Worm (Caenorhabditis elegans) whole organism, mixed stage, embryonic: ENCODE measurements around the gene srb-18.
A peak's percentile ranks its signal among the peaks of the same experiment; 100 is the strongest.

Source experiments
- M03D4.4 ChIP-seq: sonication (generic microtip); optimal IDR thresholded peaks from 2 replicates; lab custom pipeline; 2017; ENCODE audit warnings: mild to moderate bottlenecking, missing genetic modification characterization, missing compliant biosample characterization
- bed-3 ChIP-seq: fragments of 200-800 bp; sonication (Bioruptor generic); optimal IDR thresholded peaks from 3 replicates; lab custom pipeline; 2018; ENCODE audit warnings: mild to moderate bottlenecking, missing genetic modification characterization, moderate library complexity, missing compliant biosample characterization
- blmp-1 ChIP-seq: fragments of 150-350 bp; optimal IDR thresholded peaks from 2 replicates; lab custom pipeline; 2014; ENCODE audit warnings: missing biosample characterization, missing genetic modification characterization
- ceh-39 ChIP-seq: fragments of 150-350 bp; optimal IDR thresholded peaks from 2 replicates; lab custom pipeline; 2014; ENCODE audit warnings: missing biosample characterization, missing genetic modification characterization
- ceh-43 ChIP-seq: fragments of 200-800 bp; sonication (Bioruptor generic); optimal IDR thresholded peaks from 2 replicates; lab custom pipeline; 2018; ENCODE audit warnings: mild to moderate bottlenecking, missing genetic modification characterization, moderate library complexity, missing compliant biosample characterization
- ceh-83 ChIP-seq: fragments of 200-800 bp; sonication (Bioruptor generic); optimal IDR thresholded peaks from 2 replicates; lab custom pipeline; 2018; ENCODE audit warnings: mild to moderate bottlenecking, missing genetic modification characterization, missing compliant biosample characterization
- ces-1 ChIP-seq: fragments of 150-350 bp; optimal IDR thresholded peaks from 2 replicates; lab custom pipeline; 2014; ENCODE audit warnings: missing biosample characterization, missing genetic modification reagents, missing genetic modification characterization
- cnd-1 ChIP-seq: fragments of 200-800 bp; sonication (Bioruptor generic); optimal IDR thresholded peaks from 2 replicates; lab custom pipeline; 2018; ENCODE audit warnings: mild to moderate bottlenecking, missing genetic modification characterization, missing compliant biosample characterization
- drap-1 ChIP-seq: fragments of 200-800 bp; sonication (Bioruptor generic); optimal IDR thresholded peaks from 3 replicates; lab custom pipeline; 2018; ENCODE audit warnings: mild to moderate bottlenecking, missing genetic modification characterization, missing compliant biosample characterization
- elt-1 ChIP-seq: sonication (generic microtip); optimal IDR thresholded peaks from 2 replicates; lab custom pipeline; 2017; ENCODE audit warnings: missing genetic modification characterization, mild to moderate bottlenecking, missing compliant biosample characterization, antibody characterized with exemption, moderate library complexity, borderline replicate concordance; ENCODE audit not compliant: insufficient read depth
- elt-3 ChIP-seq: fragments of 150-350 bp; optimal IDR thresholded peaks from 2 replicates; lab custom pipeline; 2014; ENCODE audit warnings: missing biosample characterization, missing genetic modification characterization
- flh-1 ChIP-seq: fragments of 200-800 bp; sonication (Bioruptor generic); optimal IDR thresholded peaks from 2 replicates; lab custom pipeline; 2018; ENCODE audit warnings: mild to moderate bottlenecking, missing genetic modification characterization, moderate library complexity, missing compliant biosample characterization
- ham-2 ChIP-seq: fragments of 200-800 bp; sonication (Bioruptor generic); optimal IDR thresholded peaks from 2 replicates; lab custom pipeline; 2018; ENCODE audit warnings: mild to moderate bottlenecking, missing genetic modification characterization, missing compliant biosample characterization
- hlh-1 ChIP-seq: fragments of 150-350 bp; optimal IDR thresholded peaks from 2 replicates; lab custom pipeline; 2014; ENCODE audit warnings: missing biosample characterization, missing genetic modification reagents, missing genetic modification characterization
- lin-13 ChIP-seq: fragments of 150-350 bp; optimal IDR thresholded peaks from 2 replicates; lab custom pipeline; 2014; ENCODE audit warnings: missing biosample characterization, missing genetic modification characterization
- lin-32 ChIP-seq: fragments of 200-800 bp; sonication (Bioruptor generic); optimal IDR thresholded peaks from 2 replicates; lab custom pipeline; 2018; ENCODE audit warnings: mild to moderate bottlenecking, missing genetic modification characterization, missing compliant biosample characterization
- lsy-2 ChIP-seq: fragments of 150-350 bp; optimal IDR thresholded peaks from 2 replicates; lab custom pipeline; 2014; ENCODE audit warnings: missing biosample characterization, missing genetic modification characterization
- mab-5 ChIP-seq: fragments of 150-350 bp; optimal IDR thresholded peaks from 2 replicates; lab custom pipeline; 2014; ENCODE audit warnings: missing biosample characterization, missing genetic modification characterization
- mep-1 ChIP-seq: fragments of 150-350 bp; optimal IDR thresholded peaks from 2 replicates; lab custom pipeline; 2017; ENCODE audit warnings: missing biosample characterization, missing genetic modification reagents, missing genetic modification characterization, inconsistent platforms
- mls-2 ChIP-seq: sonication (generic microtip); optimal IDR thresholded peaks from 2 replicates; lab custom pipeline; 2016; ENCODE audit warnings: mild to moderate bottlenecking, missing genetic modification characterization, moderate library complexity, missing compliant biosample characterization
- nhr-12 ChIP-seq: fragments of 150-350 bp; optimal IDR thresholded peaks from 2 replicates; lab custom pipeline; 2014; ENCODE audit warnings: missing biosample characterization, missing genetic modification characterization
- nhr-2 ChIP-seq: fragments of 150-350 bp; optimal IDR thresholded peaks from 2 replicates; lab custom pipeline; 2014; ENCODE audit warnings: missing biosample characterization, missing genetic modification characterization
- nhr-237 ChIP-seq: fragments of 150-350 bp; optimal IDR thresholded peaks from 2 replicates; lab custom pipeline; 2014; ENCODE audit warnings: missing biosample characterization, missing genetic modification characterization
- nhr-28 ChIP-seq: fragments of 150-350 bp; optimal IDR thresholded peaks from 2 replicates; lab custom pipeline; 2014; ENCODE audit warnings: missing biosample characterization, missing genetic modification characterization
- nhr-76 ChIP-seq: sonication (generic microtip); optimal IDR thresholded peaks from 2 replicates; lab custom pipeline; 2017; ENCODE audit warnings: missing biosample characterization, missing genetic modification characterization
- pha-4 ChIP-seq: fragments of 150-350 bp; optimal IDR thresholded peaks from 2 replicates; lab custom pipeline; 2018; ENCODE audit warnings: missing biosample characterization, missing genetic modification reagents, missing genetic modification characterization
- sem-2 ChIP-seq: fragments of 200-800 bp; sonication (Bioruptor generic); optimal IDR thresholded peaks from 2 replicates; lab custom pipeline; 2018; ENCODE audit warnings: mild to moderate bottlenecking, missing genetic modification characterization, missing compliant biosample characterization
- snpc-4 ChIP-seq: fragments of 150-350 bp; optimal IDR thresholded peaks from 2 replicates; lab custom pipeline; 2014; ENCODE audit warnings: missing biosample characterization, missing genetic modification characterization
- sptf-1 ChIP-seq: sonication (generic microtip); optimal IDR thresholded peaks from 2 replicates; lab custom pipeline; 2017; ENCODE audit warnings: mild to moderate bottlenecking, missing genetic modification characterization, moderate library complexity, missing compliant biosample characterization
- tbx-8 ChIP-seq: fragments of 200-800 bp; sonication (Bioruptor generic); optimal IDR thresholded peaks from 2 replicates; lab custom pipeline; 2018; ENCODE audit warnings: mild to moderate bottlenecking, missing genetic modification characterization, moderate library complexity, missing compliant biosample characterization
- unc-120 ChIP-seq: sonication (generic microtip); optimal IDR thresholded peaks from 2 replicates; lab custom pipeline; 2017; ENCODE audit warnings: missing genetic modification characterization, missing compliant biosample characterization; ENCODE audit not compliant: poor library complexity, severe bottlenecking
- unc-39 ChIP-seq: fragments of 150-350 bp; optimal IDR thresholded peaks from 2 replicates; lab custom pipeline; 2014; ENCODE audit warnings: missing biosample characterization, missing genetic modification characterization
- unc-62 ChIP-seq: fragments of 150-350 bp; optimal IDR thresholded peaks from 2 replicates; lab custom pipeline; 2014; ENCODE audit warnings: missing biosample characterization, missing genetic modification reagents, missing genetic modification characterization
- zip-8 ChIP-seq: fragments of 150-350 bp; optimal IDR thresholded peaks from 2 replicates; lab custom pipeline; 2014; ENCODE audit warnings: missing biosample characterization, missing genetic modification characterization
- ztf-11 ChIP-seq: fragments of 150-350 bp; optimal IDR thresholded peaks from 2 replicates; lab custom pipeline; 2014; ENCODE audit warnings: missing biosample characterization, missing genetic modification characterization

srb-18 gene

DNA sequence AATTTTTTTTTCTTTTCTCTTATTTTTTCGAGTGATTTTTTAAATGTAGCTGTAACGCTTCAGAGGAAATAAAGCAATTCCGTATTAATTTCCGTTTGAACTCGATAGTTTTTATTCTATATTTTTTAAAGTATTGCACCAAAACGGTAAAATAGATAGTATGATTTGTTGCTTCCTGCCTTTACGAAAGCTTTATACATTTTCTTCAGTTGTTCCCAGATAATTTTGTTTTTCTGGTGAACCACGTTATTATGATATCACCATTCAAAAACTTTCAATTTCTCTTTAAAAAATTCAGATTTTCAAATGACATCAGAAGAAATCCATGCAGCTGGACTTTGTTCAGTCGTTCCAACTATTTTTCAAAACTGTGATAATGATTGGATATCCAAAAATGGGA is at the start of gene srb-18:
TSS of gene srb-18 (plus strand) at position 301 of the 400 bp plus-strand sequence.
- no peak for TF ChIP-seq ham-2 (GFP tag; lab: Kevin White, UChicago)
- no peak for TF ChIP-seq nhr-237 (tag; lab: Kevin White, UChicago)
- TF ChIP-seq snpc-4: no peak
- TF ChIP-seq elt-1 (tag; lab: Kevin White, UChicago): no peak
- no peak for TF ChIP-seq flh-1 (GFP tag; lab: Kevin White, UChicago)
- TF ChIP-seq nhr-28 (tag; lab: Kevin White, UChicago): no peak
- TF ChIP-seq pha-4 (tag; lab: Kevin White, UChicago): no peak
- TF ChIP-seq bed-3 (GFP tag; lab: Kevin White, UChicago): no peak
- TF ChIP-seq ceh-83 (GFP tag; lab: Kevin White, UChicago): no peak
- TF ChIP-seq ztf-11 (tag; lab: Kevin White, UChicago): no peak
- no peak for TF ChIP-seq M03D4.4
- no peak for TF ChIP-seq sem-2
- TF ChIP-seq lin-13 (tag; lab: Kevin White, UChicago): no peak
- TF ChIP-seq unc-120 (tag; lab: Kevin White, UChicago): no peak
- no peak for TF ChIP-seq blmp-1 (tag; lab: Kevin White, UChicago)
- TF ChIP-seq unc-62 (GFP tag; lab: Kevin White, UChicago): no peak
- no peak for TF ChIP-seq tbx-8
- no peak for TF ChIP-seq mab-5 (tag; lab: Kevin White, UChicago)
- TF ChIP-seq ceh-43: no peak

DNA sequence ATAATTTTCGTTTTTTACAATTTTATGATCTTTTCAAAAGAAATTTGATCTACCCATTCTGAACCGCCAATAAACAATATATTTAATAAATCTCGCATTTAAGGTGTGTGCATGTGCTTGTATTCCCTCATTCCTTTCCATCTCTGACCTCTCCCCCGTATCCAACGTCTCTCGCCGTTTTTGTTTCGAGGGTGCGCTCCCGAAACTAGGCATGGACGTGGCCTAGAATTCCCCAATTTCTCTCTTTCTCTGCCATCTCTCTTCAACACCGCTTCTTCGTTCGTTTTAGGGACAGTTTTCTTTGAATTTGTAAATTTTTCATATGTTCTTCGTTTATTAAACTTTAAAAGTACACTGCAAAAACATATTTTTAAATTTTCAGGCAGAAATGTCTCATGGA is 49.5 kb upstream of the srb-18 start, which contains the start of gene F25E5.1:
TSS of gene F25E5.1 (plus strand) at position 376 of the 400 bp plus-strand sequence.
- no peak for TF ChIP-seq sem-2
- TF ChIP-seq drap-1 (GFP tag; lab: Kevin White, UChicago): no peak
- TF ChIP-seq mep-1 (tag; lab: Kevin White, UChicago): peak; percentile 59
- no peak for TF ChIP-seq ceh-83 (GFP tag; lab: Kevin White, UChicago)
- peak; percentile 58 for TF ChIP-seq lsy-2
- no peak for TF ChIP-seq tbx-8
- no peak for TF ChIP-seq ham-2 (GFP tag; lab: Kevin White, UChicago)
- TF ChIP-seq ceh-43: no peak
- TF ChIP-seq elt-1 (tag; lab: Kevin White, UChicago): no peak
- TF ChIP-seq nhr-12 (tag; lab: Kevin White, UChicago): no peak
- peak; percentile 31 for TF ChIP-seq nhr-237 (tag; lab: Kevin White, UChicago)
- no peak for TF ChIP-seq lin-32
- TF ChIP-seq cnd-1 (tag; lab: Kevin White, UChicago): no peak
- peak; percentile 45 for TF ChIP-seq sptf-1 (tag; lab: Kevin White, UChicago)
- TF ChIP-seq ztf-11 (tag; lab: Kevin White, UChicago): no peak
- TF ChIP-seq hlh-1 (tag; lab: Kevin White, UChicago): no peak
- TF ChIP-seq flh-1 (GFP tag; lab: Kevin White, UChicago): no peak
- no peak for TF ChIP-seq unc-39
- TF ChIP-seq nhr-76 (tag; lab: Kevin White, UChicago): no peak
- no peak for TF ChIP-seq elt-3 (tag; lab: Kevin White, UChicago)
- TF ChIP-seq ceh-39 (tag; lab: Kevin White, UChicago): no peak
- TF ChIP-seq bed-3 (GFP tag; lab: Kevin White, UChicago): no peak
- peak; percentile 44 for TF ChIP-seq pha-4 (tag; lab: Kevin White, UChicago)
- TF ChIP-seq unc-62 (GFP tag; lab: Kevin White, UChicago): no peak
- no peak for TF ChIP-seq blmp-1 (tag; lab: Kevin White, UChicago)
- peak; percentile 37 for TF ChIP-seq M03D4.4
- no peak for TF ChIP-seq snpc-4
- no peak for TF ChIP-seq ces-1 (GFP tag; lab: Kevin White, UChicago)
- no peak for TF ChIP-seq nhr-28 (tag; lab: Kevin White, UChicago)
- TF ChIP-seq lin-13 (tag; lab: Kevin White, UChicago): peak; percentile 54
- no peak for TF ChIP-seq nhr-2 (tag; lab: Kevin White, UChicago)
- no peak for TF ChIP-seq zip-8 (tag; lab: Kevin White, UChicago)
- no peak for TF ChIP-seq mab-5 (tag; lab: Kevin White, UChicago)
- TF ChIP-seq mls-2 (tag; lab: Kevin White, UChicago): no peak
- peak; percentile 98 for TF ChIP-seq unc-120 (tag; lab: Kevin White, UChicago)

DNA sequence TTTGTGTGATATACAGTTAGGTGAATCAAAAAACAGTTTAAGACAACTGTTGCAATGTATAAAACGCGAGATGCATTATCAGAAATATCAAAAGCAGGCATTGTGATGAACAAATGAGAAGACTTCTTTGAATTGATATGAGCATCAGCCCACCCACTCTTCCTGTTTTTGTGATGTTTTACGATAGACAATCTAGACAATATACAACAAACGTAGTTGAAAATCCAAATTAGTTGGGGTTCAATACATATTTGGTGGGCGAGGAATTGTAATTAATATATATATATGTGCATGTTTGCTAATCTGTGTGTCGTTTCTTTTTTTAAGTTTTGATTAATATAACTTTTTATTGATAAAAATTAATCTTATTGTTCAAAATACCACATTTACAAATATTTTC is 42.2 kb upstream of the srb-18 start, which contains the start of gene str-28:
TSS of gene str-28 (minus strand) at position 101 of the 400 bp plus-strand sequence.
- no peak for TF ChIP-seq unc-62 (GFP tag; lab: Kevin White, UChicago)
- no peak for TF ChIP-seq nhr-12 (tag; lab: Kevin White, UChicago)
- TF ChIP-seq nhr-76 (tag; lab: Kevin White, UChicago): no peak
- no peak for TF ChIP-seq sem-2
- TF ChIP-seq hlh-1 (tag; lab: Kevin White, UChicago): no peak
- no peak for TF ChIP-seq snpc-4
- no peak for TF ChIP-seq M03D4.4
- no peak for TF ChIP-seq cnd-1 (tag; lab: Kevin White, UChicago)
- TF ChIP-seq unc-120 (tag; lab: Kevin White, UChicago): no peak
- no peak for TF ChIP-seq zip-8 (tag; lab: Kevin White, UChicago)
- TF ChIP-seq ceh-83 (GFP tag; lab: Kevin White, UChicago): no peak
- TF ChIP-seq flh-1 (GFP tag; lab: Kevin White, UChicago): no peak
- no peak for TF ChIP-seq pha-4 (tag; lab: Kevin White, UChicago)
- no peak for TF ChIP-seq blmp-1 (tag; lab: Kevin White, UChicago)
- TF ChIP-seq, all 35 proteins: peak for 0
